Fruit fly (Drosophila melanogaster) whole organism, embryonic: ENCODE data around the gene CG8312.

Source experiments
- Bgb ChIP-seq: fragments of 200-800 bp; sonication (Bioruptor generic); IDR thresholded peaks from 2 replicates; pipeline ENCODE4 v1.3.6; 2022; ENCODE audit warnings: missing biosample characterization, missing genetic modification characterization; ENCODE audit not compliant: partially characterized antibody
- CG10267 ChIP-seq: fragments of 200-800 bp; sonication (Bioruptor generic); optimal IDR thresholded peaks from 2 replicates; lab custom pipeline; 2018; ENCODE audit warnings: missing biosample characterization, mild to moderate bottlenecking, missing genetic modification characterization, moderate library complexity
- CG10462 ChIP-seq: fragments of 200-800 bp; sonication (Bioruptor generic); optimal IDR thresholded peaks from 2 replicates; lab custom pipeline; 2016; ENCODE audit warnings: missing biosample characterization, missing genetic modification characterization
- CG11560 ChIP-seq: fragments of 200-800 bp; sonication (Bioruptor generic); IDR thresholded peaks from 3 replicates; pipeline ENCODE4 v1.3.6; 2022; ENCODE audit warnings: missing biosample characterization, missing genetic modification characterization
- CG12071 ChIP-seq: fragments of 200-800 bp; sonication (Bioruptor generic); optimal IDR thresholded peaks from 3 replicates; lab custom pipeline; 2018; ENCODE audit warnings: missing biosample characterization, mild to moderate bottlenecking, missing genetic modification characterization
- CG14710 ChIP-seq: fragments of 200-800 bp; sonication (Bioruptor generic); optimal IDR thresholded peaks from 3 replicates; lab custom pipeline; 2019; ENCODE audit warnings: missing biosample characterization, mild to moderate bottlenecking, missing genetic modification characterization, moderate library complexity
- CG14860 ChIP-seq: fragments of 200-800 bp; sonication (Bioruptor generic); IDR thresholded peaks from 3 replicates; pipeline ENCODE4 v1.3.6; 2022; ENCODE audit warnings: missing biosample characterization, missing genetic modification characterization; ENCODE audit not compliant: partially characterized antibody
- CG15514 ChIP-seq: fragments of 200-800 bp; sonication (Bioruptor generic); optimal IDR thresholded peaks from 3 replicates; lab custom pipeline; 2017; ENCODE audit warnings: missing biosample characterization, missing genetic modification characterization, mild to moderate bottlenecking, moderate library complexity, missing genetic modification reagents
- CG15696 ChIP-seq: fragments of 200-800 bp; sonication (Bioruptor generic); optimal IDR thresholded peaks from 2 replicates; lab custom pipeline; 2019; ENCODE audit warnings: missing biosample characterization, mild to moderate bottlenecking, missing genetic modification characterization, moderate library complexity
- CG18011 ChIP-seq: fragments of 200-800 bp; sonication (Bioruptor generic); optimal IDR thresholded peaks from 2 replicates; lab custom pipeline; 2017; ENCODE audit warnings: missing biosample characterization, missing genetic modification characterization, mild to moderate bottlenecking, moderate library complexity, missing genotype
- CG2202 ChIP-seq: fragments of 200-800 bp; sonication (Bioruptor generic); optimal IDR thresholded peaks from 2 replicates; lab custom pipeline; 2018; ENCODE audit warnings: missing biosample characterization, mild to moderate bottlenecking, missing genetic modification characterization
- CG2712 ChIP-seq: fragments of 200-800 bp; optimal IDR thresholded peaks from 3 replicates; lab custom pipeline; 2019; ENCODE audit warnings: missing biosample characterization, mild to moderate bottlenecking, missing genetic modification characterization, moderate library complexity
- CG2875 ChIP-seq: fragments of 200-800 bp; sonication (Bioruptor generic); optimal IDR thresholded peaks from 2 replicates; lab custom pipeline; 2017; ENCODE audit warnings: missing biosample characterization, mild to moderate bottlenecking, missing genetic modification characterization, missing genetic modification reagents
- CG3065 ChIP-seq: fragments of 200-800 bp; sonication (Bioruptor generic); optimal IDR thresholded peaks from 2 replicates; lab custom pipeline; 2016; ENCODE audit warnings: missing biosample characterization, missing genetic modification characterization
- CG32767 ChIP-seq: fragments of 200-800 bp; sonication (Bioruptor generic); IDR thresholded peaks from 2 replicates; pipeline ENCODE4 v1.3.6; 2022; ENCODE audit warnings: missing biosample characterization, missing genetic modification characterization
- CG32772 ChIP-seq: fragments of 200-800 bp; sonication (Bioruptor generic); IDR thresholded peaks from 2 replicates; pipeline ENCODE4 v1.3.6; 2022; ENCODE audit warnings: missing biosample characterization, missing genetic modification characterization
- CG34224 ChIP-seq: fragments of 200-800 bp; sonication (Bioruptor generic); IDR thresholded peaks from 3 replicates; pipeline ENCODE4 v1.3.6; 2022; ENCODE audit warnings: missing biosample characterization, missing genetic modification characterization; ENCODE audit not compliant: partially characterized antibody
- CG34376 ChIP-seq: fragments of 200-800 bp; sonication (Bioruptor generic); optimal IDR thresholded peaks from 2 replicates; lab custom pipeline; 2018; ENCODE audit warnings: missing biosample characterization, mild to moderate bottlenecking, missing genetic modification characterization
- CG3726 ChIP-seq: fragments of 200-800 bp; sonication (Bioruptor generic); IDR thresholded peaks from 3 replicates; pipeline ENCODE4, ENCODE4 v1.3.6; 2022; ENCODE audit warnings: missing biosample characterization, missing genetic modification characterization
- CG3838 ChIP-seq: fragments of 200-800 bp; sonication (Bioruptor generic); optimal IDR thresholded peaks from 3 replicates; lab custom pipeline; 2016; ENCODE audit warnings: missing biosample characterization, missing genetic modification characterization
- CG42726 ChIP-seq: fragments of 200-800 bp; sonication (Bioruptor generic); IDR thresholded peaks from 2 replicates; pipeline ENCODE4 v1.3.6; 2022; ENCODE audit warnings: missing biosample characterization, missing genetic modification characterization; ENCODE audit not compliant: partially characterized antibody
- CG6683 ChIP-seq: fragments of 200-800 bp; sonication (Bioruptor generic); optimal IDR thresholded peaks from 2 replicates; lab custom pipeline; 2017; ENCODE audit warnings: missing biosample characterization, mild to moderate bottlenecking, missing genetic modification characterization, missing genetic modification reagents
- CG6689 ChIP-seq: fragments of 200-800 bp; sonication (Bioruptor generic); IDR thresholded peaks from 2 replicates; pipeline ENCODE4 v1.3.6; 2022; ENCODE audit warnings: missing biosample characterization, missing genetic modification characterization
- CG8478 ChIP-seq: fragments of >200 bp; optimal IDR thresholded peaks from 2 replicates; lab custom pipeline; 2018
- CG8924 ChIP-seq: fragments of 200-800 bp; optimal IDR thresholded peaks from 3 replicates; lab custom pipeline; 2019; ENCODE audit warnings: missing biosample characterization, mild to moderate bottlenecking, missing genetic modification characterization, moderate library complexity
- CTCF ChIP-seq: fragments of 200-800 bp; sonication (Bioruptor generic); optimal IDR thresholded peaks from 2 replicates; lab custom pipeline; 2017; ENCODE audit warnings: missing biosample characterization, mild to moderate bottlenecking, missing genetic modification characterization, moderate library complexity
- Camta ChIP-seq: fragments of 200-800 bp; sonication (Bioruptor generic); optimal IDR thresholded peaks from 2 replicates; lab custom pipeline; 2016; ENCODE audit warnings: missing biosample characterization, missing genetic modification characterization
- Chrac-16 ChIP-seq: fragments of 200-800 bp; sonication (Bioruptor generic); optimal IDR thresholded peaks from 3 replicates; lab custom pipeline; 2016; ENCODE audit warnings: missing biosample characterization, missing genetic modification characterization
- Dek ChIP-seq: fragments of 200-800 bp; sonication (Bioruptor generic); optimal IDR thresholded peaks from 3 replicates; lab custom pipeline; 2019; ENCODE audit warnings: missing biosample characterization, mild to moderate bottlenecking, missing genetic modification characterization, moderate library complexity
- Fer3 ChIP-seq: fragments of 200-800 bp; sonication (Bioruptor generic); optimal IDR thresholded peaks from 2 replicates; lab custom pipeline; 2018; ENCODE audit warnings: missing biosample characterization, mild to moderate bottlenecking, missing genetic modification characterization, moderate library complexity
- Gug ChIP-seq: fragments of 200-800 bp; sonication (Bioruptor generic); IDR thresholded peaks from 4 replicates; pipeline ENCODE4 v1.3.6; 2022; ENCODE audit warnings: missing biosample characterization, missing genetic modification characterization
- H15 ChIP-seq: fragments of 200-800 bp; sonication (Bioruptor generic); IDR thresholded peaks from 3 replicates; pipeline ENCODE4 v1.3.6; 2022; ENCODE audit warnings: missing biosample characterization, missing genetic modification characterization
- Jarid2 ChIP-seq: fragments of 200-800 bp; sonication (Bioruptor generic); optimal IDR thresholded peaks from 3 replicates; lab custom pipeline; 2017; ENCODE audit warnings: mild to moderate bottlenecking, missing biosample characterization, missing genetic modification reagents, missing genetic modification characterization
- MBD-R2 ChIP-seq: fragments of 200-800 bp; sonication (Bioruptor generic); IDR thresholded peaks from 2 replicates; pipeline ENCODE4 v1.3.6; 2022; ENCODE audit warnings: missing biosample characterization, missing genetic modification characterization
- Optix ChIP-seq: fragments of 200-800 bp; sonication (Bioruptor generic); IDR thresholded peaks from 3 replicates; pipeline ENCODE4 v1.3.6; 2022; ENCODE audit warnings: missing biosample characterization, missing genetic modification characterization
- Poxn ChIP-seq: fragments of 200-800 bp; sonication (Bioruptor generic); IDR thresholded peaks from 2 replicates; pipeline ENCODE4 v1.3.6; 2022; ENCODE audit warnings: missing biosample characterization, missing genetic modification characterization
- Scr ChIP-seq: fragments of 200-800 bp; sonication (Bioruptor generic); IDR thresholded peaks from 2 replicates; pipeline ENCODE4 v1.3.6; 2022; ENCODE audit warnings: missing biosample characterization, missing genetic modification characterization; ENCODE audit not compliant: partially characterized antibody
- ara ChIP-seq: fragments of 200-800 bp; sonication (Bioruptor generic); IDR thresholded peaks from 2 replicates; pipeline ENCODE4 v1.3.6; 2022; ENCODE audit warnings: missing biosample characterization, missing genetic modification characterization
- bigmax ChIP-seq: fragments of 200-800 bp; sonication (Bioruptor generic); optimal IDR thresholded peaks from 2 replicates; lab custom pipeline; 2018; ENCODE audit warnings: missing biosample characterization, mild to moderate bottlenecking, missing genetic modification characterization
- bsh ChIP-seq, 2 experiments: fragments of 200-800 bp; sonication (Bioruptor generic); optimal IDR thresholded peaks; 2 replicates each; lab custom pipeline; 2017 to 2018; ENCODE audit warnings: mild to moderate bottlenecking in 2 of 2, missing biosample characterization in 2 of 2, missing genetic modification characterization in 2 of 2, moderate library complexity in 1 of 2
- chm ChIP-seq: fragments of 200-800 bp; sonication (Bioruptor generic); IDR thresholded peaks from 2 replicates; pipeline ENCODE4 v1.3.6; 2022; ENCODE audit warnings: missing biosample characterization, missing genetic modification characterization
- fd3F ChIP-seq: fragments of 200-800 bp; sonication (Bioruptor generic); optimal IDR thresholded peaks from 2 replicates; lab custom pipeline; 2018; ENCODE audit warnings: missing biosample characterization, mild to moderate bottlenecking, missing genetic modification characterization, moderate library complexity
- grn ChIP-seq: fragments of 200-800 bp; sonication (Bioruptor generic); optimal IDR thresholded peaks from 3 replicates; lab custom pipeline; 2017; ENCODE audit warnings: missing biosample characterization, missing genetic modification characterization
- nerfin-2 ChIP-seq: fragments of 200-800 bp; sonication (Bioruptor generic); IDR thresholded peaks from 2 replicates; pipeline ENCODE4 v1.3.6; 2022; ENCODE audit warnings: missing biosample characterization, missing genetic modification characterization; ENCODE audit not compliant: partially characterized antibody
- pros ChIP-seq: fragments of 200-800 bp; sonication (Bioruptor generic); optimal IDR thresholded peaks from 3 replicates; lab custom pipeline; 2019; ENCODE audit warnings: missing biosample characterization, mild to moderate bottlenecking, missing genetic modification characterization, moderate library complexity
- scrt ChIP-seq: fragments of 200-800 bp; sonication (Bioruptor generic); optimal IDR thresholded peaks from 2 replicates; lab custom pipeline; 2018; ENCODE audit warnings: missing biosample characterization, mild to moderate bottlenecking, missing genetic modification characterization, moderate library complexity
- sim ChIP-seq: fragments of 200-800 bp; sonication (Bioruptor generic); IDR thresholded peaks from 2 replicates; pipeline ENCODE4 v1.3.6; 2022; ENCODE audit warnings: missing biosample characterization, missing genetic modification characterization
- slou ChIP-seq: fragments of 200-800 bp; sonication (Bioruptor generic); optimal IDR thresholded peaks from 3 replicates; lab custom pipeline; 2016; ENCODE audit warnings: missing biosample characterization, missing genetic modification characterization
- tap ChIP-seq: fragments of 200-800 bp; optimal IDR thresholded peaks from 3 replicates; lab custom pipeline; 2019; ENCODE audit warnings: missing biosample characterization, mild to moderate bottlenecking, missing genetic modification characterization, moderate library complexity
- tio ChIP-seq: fragments of 200-800 bp; sonication (Bioruptor generic); optimal IDR thresholded peaks from 2 replicates; lab custom pipeline; 2017; ENCODE audit warnings: missing biosample characterization, missing genetic modification characterization, inconsistent platforms
- tup ChIP-seq: fragments of 200-800 bp; sonication (Bioruptor generic); optimal IDR thresholded peaks from 2 replicates; lab custom pipeline; 2016; ENCODE audit warnings: missing biosample characterization, mild to moderate bottlenecking, missing genetic modification characterization, moderate library complexity

The CG8312 gene

dm6 chr3R:9613124-9613523, 22.0 kb downstream of the CG8312 start (continued):
- peak; percentile 24 for TF ChIP-seq CG2875 (GFP tag; lab: Kevin White, UChicago)
- no peak for TF ChIP-seq Bgb (GFP tag; lab: Robert Waterston, UW)
- TF ChIP-seq CG3726, result no peak
- TF ChIP-seq CG34376 (GFP tag; lab: Kevin White, UChicago), result no peak
- peak; percentile 41 for TF ChIP-seq CG10267 (tag; lab: Kevin White, UChicago)
- peak; percentile 65 for TF ChIP-seq CG15514 (GFP tag; lab: Kevin White, UChicago)
- TF ChIP-seq nerfin-2 (GFP tag; lab: Robert Waterston, UW), result no peak
- peak; percentile 6 to 57 for TF ChIP-seq bsh (GFP tag; optimal IDR thresholded peaks at IDR 0.05; lab: Kevin White, UChicago)
- no peak for TF ChIP-seq CG15696
- TF ChIP-seq scrt (GFP tag; lab: Kevin White, UChicago), result peak; percentile 82
- TF ChIP-seq CG6683, result peak; percentile 31
- TF ChIP-seq CG3065 (GFP tag; lab: Kevin White, UChicago), result no peak
- 0 out of 2 replicates have a peak, but pooled peaks have one; percentile 8 for TF ChIP-seq Poxn (GFP tag; lab: Robert Waterston, UW)
- TF ChIP-seq CG10462, result no peak
- peak; percentile 48; the same call in 3 of the 4 replicates for TF ChIP-seq Gug (GFP tag; lab: Robert Waterston, UW)
- no peak for TF ChIP-seq ara (GFP tag; lab: Robert Waterston, UW)
- 0 out of 3 replicates have a peak, but pooled peaks have one; percentile 39 for TF ChIP-seq H15 (GFP tag; lab: Robert Waterston, UW)
- peak; percentile 53; the same call in 1 of the 2 replicates for TF ChIP-seq CG32767
- peak; percentile 3 for TF ChIP-seq tup
- peak; percentile 47 for TF ChIP-seq Chrac-16 (GFP tag; lab: Kevin White, UChicago)
- TF ChIP-seq chm (GFP tag; lab: Robert Waterston, UW), result no peak
- peak; percentile 62 for TF ChIP-seq Fer3 (tag; lab: Kevin White, UChicago)
- no peak for TF ChIP-seq slou (GFP tag; lab: Kevin White, UChicago)
- TF ChIP-seq CG18011 (GFP tag; lab: Kevin White, UChicago), result no peak
- TF ChIP-seq CG12071 (GFP tag; lab: Kevin White, UChicago), result peak; percentile 67
- no peak for TF ChIP-seq grn
- TF ChIP-seq sim (GFP tag; lab: Robert Waterston, UW), result no peak
- TF ChIP-seq Camta, result peak; percentile 62
- peak; percentile 46 for TF ChIP-seq CG2712
- TF ChIP-seq fd3F, result peak; percentile 40
- TF ChIP-seq CG6689 (GFP tag; lab: Robert Waterston, UW), result no peak
- TF ChIP-seq CG3838 (GFP tag; lab: Kevin White, UChicago), result no peak
- TF ChIP-seq CG11560 (tag; lab: Robert Waterston, UW), result no peak
- no peak for TF ChIP-seq Jarid2 (GFP tag; lab: Kevin White, UChicago)
- no peak; the same call in 1 of the 2 replicates for TF ChIP-seq CG32772 (GFP tag; lab: Robert Waterston, UW)
- no peak for TF ChIP-seq CTCF (GFP tag; lab: Kevin White, UChicago)
- TF ChIP-seq tio (GFP tag; lab: Kevin White, UChicago), result peak; percentile 44
- TF ChIP-seq Scr (GFP tag; lab: Robert Waterston, UW), result no peak
- peak; percentile 16 for TF ChIP-seq Dek (tag; lab: Kevin White, UChicago)
- TF ChIP-seq CG14860 (GFP tag; lab: Robert Waterston, UW), result no peak
- TF ChIP-seq CG34224 (GFP tag; lab: Robert Waterston, UW), result no peak
- no peak for TF ChIP-seq CG42726 (GFP tag; lab: Robert Waterston, UW)
- peak; percentile 15 for TF ChIP-seq CG8924 (tag; lab: Kevin White, UChicago)
- TF ChIP-seq pros (GFP tag; lab: Kevin White, UChicago), result no peak
- TF ChIP-seq CG14710 (tag; lab: Kevin White, UChicago), result peak; percentile 12
- TF ChIP-seq bigmax (GFP tag; lab: Kevin White, UChicago), result no peak
- no peak for TF ChIP-seq Optix (GFP tag; lab: Robert Waterston, UW)
- no peak for TF ChIP-seq CG8478 (lab: Kevin White, UChicago)
- TF ChIP-seq tap (tag; lab: Kevin White, UChicago), result peak; percentile 20
- no peak for TF ChIP-seq CG2202 (tag; lab: Kevin White, UChicago)
- peak; percentile 33; the same call in 1 of the 2 replicates for TF ChIP-seq MBD-R2 (GFP tag; lab: Robert Waterston, UW)
